Worm (Caenorhabditis elegans) whole organism, young adult: Measurements from ENCODE around the gene T01G5.8.

Experiments used
- C06A6.2 ChIP-seq: fragments of 200-800 bp; sonication (Bioruptor generic); conservative IDR thresholded peaks from 2 replicates; pipeline ENCODE4 v1.3.6; 2022; ENCODE audit warnings: missing genetic modification characterization, missing compliant biosample characterization
- C17E4.6 ChIP-seq: fragments of 200-800 bp; sonication (Bioruptor generic); IDR thresholded peaks from 2 replicates; pipeline ENCODE4 v1.3.6; 2022; ENCODE audit warnings: missing genetic modification reagents, missing genetic modification characterization, missing compliant biosample characterization
- K11D2.4 ChIP-seq: fragments of 200-800 bp; sonication (Bioruptor generic); IDR thresholded peaks from 2 replicates; pipeline ENCODE4 v1.3.6; 2022; ENCODE audit warnings: missing genetic modification reagents, missing genetic modification characterization, missing compliant biosample characterization
- K12H6.12 ChIP-seq: fragments of 200-800 bp; sonication (Bioruptor generic); optimal IDR thresholded peaks from 2 replicates; lab custom pipeline; 2018; ENCODE audit warnings: mild to moderate bottlenecking, missing genetic modification characterization, missing compliant biosample characterization
- T07F8.4 ChIP-seq: sonication (generic microtip); optimal IDR thresholded peaks from 2 replicates; lab custom pipeline; 2016; ENCODE audit warnings: mild to moderate bottlenecking, missing genetic modification characterization, moderate library complexity, missing compliant biosample characterization
- T26A5.8 ChIP-seq: sonication (generic microtip); optimal IDR thresholded peaks from 2 replicates; lab custom pipeline; 2016; ENCODE audit warnings: missing genetic modification characterization, missing compliant biosample characterization
- Y53G8AR.9 ChIP-seq: fragments of 200-800 bp; sonication (Bioruptor generic); conservative IDR thresholded peaks from 2 replicates; pipeline ENCODE4 v1.3.6; 2022; ENCODE audit warnings: missing genetic modification reagents, missing genetic modification characterization, missing compliant biosample characterization
- Y79H2A.3 ChIP-seq: fragments of 200-800 bp; sonication (Bioruptor generic); conservative IDR thresholded peaks from 2 replicates; pipeline ENCODE4 v1.3.6; 2022; ENCODE audit warnings: missing genetic modification reagents, missing genetic modification characterization, missing compliant biosample characterization
- Y95B8A.8 ChIP-seq: fragments of 200-800 bp; sonication (Bioruptor generic); IDR thresholded peaks from 2 replicates; pipeline ENCODE4 v1.3.6; 2022; ENCODE audit warnings: missing genetic modification reagents, missing genetic modification characterization, missing compliant biosample characterization
- ZK185.1 ChIP-seq: sonication (generic microtip); optimal IDR thresholded peaks from 2 replicates; lab custom pipeline; 2016; ENCODE audit warnings: mild to moderate bottlenecking, missing genetic modification characterization, missing compliant biosample characterization; ENCODE audit not compliant: poor library complexity, severe bottlenecking
- atf-7 ChIP-seq: sonication (generic microtip); optimal IDR thresholded peaks from 2 replicates; lab custom pipeline; 2017; ENCODE audit warnings: mild to moderate bottlenecking, missing genetic modification characterization, missing compliant biosample characterization
- attf-3 ChIP-seq: fragments of 200-800 bp; sonication (Bioruptor generic); conservative IDR thresholded peaks from 2 replicates; pipeline ENCODE4 v1.3.6; 2022; ENCODE audit warnings: missing genetic modification reagents, missing genetic modification characterization, missing compliant biosample characterization
- ceh-27 ChIP-seq: fragments of 200-800 bp; sonication (Bioruptor generic); optimal IDR thresholded peaks from 2 replicates; lab custom pipeline; 2018; ENCODE audit warnings: mild to moderate bottlenecking, missing genetic modification characterization, moderate library complexity, missing compliant biosample characterization
- ceh-40 ChIP-seq: fragments of 200-800 bp; sonication (Bioruptor generic); IDR thresholded peaks from 2 replicates; pipeline ENCODE4 v1.3.6; 2022; ENCODE audit warnings: missing genetic modification characterization, missing compliant biosample characterization
- dox-1 ChIP-seq: fragments of 200-800 bp; sonication (Bioruptor generic); IDR thresholded peaks from 2 replicates; pipeline ENCODE4 v1.3.6; 2022; ENCODE audit warnings: missing genetic modification reagents, missing genetic modification characterization, missing compliant biosample characterization
- dpff-1 ChIP-seq: sonication (generic microtip); optimal IDR thresholded peaks from 2 replicates; lab custom pipeline; 2017; ENCODE audit warnings: mild to moderate bottlenecking, missing genetic modification characterization, missing compliant biosample characterization
- dpl-1 ChIP-seq: fragments of 150-350 bp; optimal IDR thresholded peaks from 2 replicates; lab custom pipeline; 2014; ENCODE audit warnings: missing biosample characterization, missing genetic modification reagents, missing genetic modification characterization
- efl-1 ChIP-seq: fragments of 150-350 bp; optimal IDR thresholded peaks from 2 replicates; lab custom pipeline; 2014; ENCODE audit warnings: missing biosample characterization, missing genetic modification reagents, missing genetic modification characterization
- egl-18 ChIP-seq: fragments of 200-800 bp; sonication (Bioruptor generic); IDR thresholded peaks from 2 replicates; pipeline ENCODE4 v1.3.6; 2022; ENCODE audit warnings: missing genetic modification reagents, missing genetic modification characterization, missing compliant biosample characterization
- egrh-3 ChIP-seq: fragments of 200-800 bp; sonication (Bioruptor generic); IDR thresholded peaks from 2 replicates; pipeline ENCODE4 v1.3.6; 2022; ENCODE audit warnings: missing genetic modification reagents, missing genetic modification characterization, missing compliant biosample characterization
- ekl-4 ChIP-seq: fragments of 200-800 bp; sonication (Bioruptor generic); IDR thresholded peaks from 2 replicates; pipeline ENCODE4 v1.3.6; 2022; ENCODE audit warnings: missing genetic modification reagents, missing genetic modification characterization, missing compliant biosample characterization
- fkh-3 ChIP-seq: sonication (generic microtip); optimal IDR thresholded peaks from 2 replicates; lab custom pipeline; 2016; ENCODE audit warnings: mild to moderate bottlenecking, missing genetic modification characterization, missing compliant biosample characterization
- hmg-20 ChIP-seq: fragments of 200-800 bp; sonication (Bioruptor generic); IDR thresholded peaks from 2 replicates; pipeline ENCODE4 v1.3.6; 2022; ENCODE audit warnings: missing genetic modification reagents, missing genetic modification characterization, missing compliant biosample characterization
- hrde-1 ChIP-seq: sonication (generic microtip); optimal IDR thresholded peaks from 2 replicates; lab custom pipeline; 2016; ENCODE audit warnings: missing genetic modification characterization, mild to moderate bottlenecking, missing compliant biosample characterization, moderate library complexity, missing genotype, missing genetic modification reagents, borderline replicate concordance
- lir-1 ChIP-seq: fragments of 200-800 bp; sonication (Bioruptor generic); conservative IDR thresholded peaks from 2 replicates; pipeline ENCODE4 v1.3.6; 2022; ENCODE audit warnings: missing genetic modification reagents, missing genetic modification characterization, missing compliant biosample characterization
- lsy-27 ChIP-seq: sonication (generic microtip); optimal IDR thresholded peaks from 2 replicates; lab custom pipeline; 2017; ENCODE audit warnings: missing genetic modification characterization, mild to moderate bottlenecking, missing compliant biosample characterization, antibody characterized with exemption, missing genotype, borderline replicate concordance; ENCODE audit not compliant: insufficient read depth
- mcd-1 ChIP-seq: fragments of 200-800 bp; sonication (Bioruptor generic); IDR thresholded peaks from 2 replicates; pipeline ENCODE4 v1.3.6; 2022; ENCODE audit warnings: missing genetic modification reagents, missing genetic modification characterization, missing compliant biosample characterization
- mxl-1 ChIP-seq: sonication (generic microtip); optimal IDR thresholded peaks from 2 replicates; lab custom pipeline; 2016; ENCODE audit warnings: missing genetic modification characterization, missing compliant biosample characterization
- nfya-1 ChIP-seq: sonication (generic microtip); optimal IDR thresholded peaks from 2 replicates; lab custom pipeline; 2017; ENCODE audit warnings: antibody characterized with exemption, missing compliant biosample characterization, missing genetic modification characterization, borderline replicate concordance; ENCODE audit not compliant: insufficient read depth
- nhr-80 ChIP-seq: sonication (generic microtip); optimal IDR thresholded peaks from 2 replicates; lab custom pipeline; 2016; ENCODE audit warnings: missing genetic modification characterization, missing compliant biosample characterization
- nhr-90 ChIP-seq: sonication (generic microtip); optimal IDR thresholded peaks from 2 replicates; lab custom pipeline; 2016; ENCODE audit warnings: missing genotype, mild to moderate bottlenecking, missing genetic modification characterization, missing compliant biosample characterization
- pbrm-1 ChIP-seq: fragments of 200-800 bp; sonication (Bioruptor generic); IDR thresholded peaks from 2 replicates; pipeline ENCODE4 v1.3.6; 2022; ENCODE audit warnings: missing genetic modification reagents, missing genetic modification characterization, missing compliant biosample characterization
- rcor-1 ChIP-seq: fragments of 200-800 bp; sonication (Bioruptor generic); IDR thresholded peaks from 2 replicates; pipeline ENCODE4 v1.3.6; 2022; ENCODE audit warnings: missing genetic modification reagents, missing genetic modification characterization, missing compliant biosample characterization
- repo-1 ChIP-seq: sonication (generic microtip); optimal IDR thresholded peaks from 2 replicates; lab custom pipeline; 2017; ENCODE audit warnings: mild to moderate bottlenecking, missing genetic modification characterization, missing compliant biosample characterization
- rpc-1 ChIP-seq, 2 experiments: fragments of 150-350 bp in 1 of 2; sonication (generic microtip) in 1 of 2; optimal IDR thresholded peaks; 2 replicates each; lab custom pipeline; 2014 to 2018; ENCODE audit warnings: missing biosample characterization in 1 of 2, missing genetic modification characterization in 1 of 2, missing genetic modification reagents in 1 of 2, missing genotype in 1 of 2
- sdz-38 ChIP-seq: sonication (generic microtip); optimal IDR thresholded peaks from 2 replicates; lab custom pipeline; 2016; ENCODE audit warnings: missing genotype, missing genetic modification characterization, missing compliant biosample characterization
- snpc-3.4 ChIP-seq: sonication (generic microtip); optimal IDR thresholded peaks from 2 replicates; lab custom pipeline; 2017; ENCODE audit warnings: missing genetic modification characterization, mild to moderate bottlenecking, missing compliant biosample characterization, antibody characterized with exemption, moderate library complexity, missing genotype, missing genetic modification reagents
- somi-1 ChIP-seq: fragments of 200-800 bp; sonication (Bioruptor generic); optimal IDR thresholded peaks from 2 replicates; lab custom pipeline; 2018; ENCODE audit warnings: mild to moderate bottlenecking, missing genetic modification characterization, missing compliant biosample characterization
- sptf-2 ChIP-seq: fragments of 200-800 bp; sonication (Bioruptor generic); optimal IDR thresholded peaks from 2 replicates; lab custom pipeline; 2018; ENCODE audit warnings: mild to moderate bottlenecking, missing genetic modification characterization, missing compliant biosample characterization
- tlf-1 ChIP-seq: fragments of 200-800 bp; sonication (Bioruptor generic); optimal IDR thresholded peaks from 2 replicates; lab custom pipeline; 2018; ENCODE audit warnings: mild to moderate bottlenecking, missing genetic modification characterization, missing compliant biosample characterization
- unc-62 ChIP-seq: fragments of 150-350 bp; optimal IDR thresholded peaks from 2 replicates; lab custom pipeline; 2014; ENCODE audit warnings: missing biosample characterization, missing genetic modification reagents, missing genetic modification characterization
- xnd-1 ChIP-seq: sonication (generic microtip); optimal IDR thresholded peaks from 2 replicates; lab custom pipeline; 2016; ENCODE audit warnings: missing genotype, missing genetic modification reagents, missing genetic modification characterization, missing compliant biosample characterization
- zim-3 ChIP-seq: sonication (generic microtip); optimal IDR thresholded peaks from 2 replicates; lab custom pipeline; 2017; ENCODE audit warnings: mild to moderate bottlenecking, missing genetic modification characterization, moderate library complexity, missing compliant biosample characterization
- ztf-18 ChIP-seq: sonication (generic microtip); optimal IDR thresholded peaks from 2 replicates; lab custom pipeline; 2016; ENCODE audit warnings: missing genotype, mild to moderate bottlenecking, missing genetic modification characterization, missing compliant biosample characterization
- ztf-25 ChIP-seq: fragments of 200-800 bp; sonication (Bioruptor generic); IDR thresholded peaks from 2 replicates; pipeline ENCODE4 v1.3.6; 2022; ENCODE audit warnings: missing genetic modification reagents, missing genetic modification characterization, missing compliant biosample characterization
- ztf-28 ChIP-seq: fragments of 200-800 bp; sonication (Bioruptor generic); IDR thresholded peaks from 2 replicates; pipeline ENCODE4 v1.3.6; 2022; ENCODE audit warnings: missing genetic modification reagents, missing genetic modification characterization, missing compliant biosample characterization
- ztf-3 ChIP-seq: fragments of 200-800 bp; sonication (Bioruptor generic); optimal IDR thresholded peaks from 2 replicates; lab custom pipeline; 2018; ENCODE audit warnings: mild to moderate bottlenecking, missing genetic modification characterization, missing compliant biosample characterization
- ztf-6 ChIP-seq: fragments of 200-800 bp; sonication (Bioruptor generic); IDR thresholded peaks from 2 replicates; pipeline ENCODE4 v1.3.6; 2022; ENCODE audit warnings: missing genetic modification reagents, missing genetic modification characterization, missing compliant biosample characterization

The T01G5.8 gene

DNA sequence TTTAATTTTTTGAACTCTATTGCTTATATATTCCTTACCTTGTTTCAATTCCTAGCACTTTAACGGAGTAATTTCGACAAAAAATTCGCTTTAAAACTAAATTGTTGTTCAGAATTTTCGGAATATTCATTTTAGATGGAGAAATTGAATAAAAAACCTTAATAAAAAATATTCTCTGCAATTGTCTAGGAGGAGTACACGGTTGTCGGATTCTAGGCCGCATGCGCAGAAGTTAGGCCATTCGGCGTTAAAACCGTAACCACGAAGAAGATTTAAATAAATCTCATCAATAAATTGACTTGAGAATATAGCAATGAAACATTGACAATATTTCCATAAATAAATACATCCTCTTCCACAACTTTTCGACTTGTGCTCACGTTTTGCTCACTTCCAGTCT lies 33.8 kb upstream of the T01G5.8 start, which contains the start of the genes C01G10.10 and C01G10.9 (continued):
- TF ChIP-seq mxl-1 (tag; lab: Kevin White, UChicago) (no peak), zim-3 (no peak), rpc-1 (optimal IDR thresholded peaks at IDR 0.05; lab: Kevin White, UChicago) (no peak), rpc-1 (tag; optimal IDR thresholded peaks at IDR 0.05; lab: Kevin White, UChicago) (no peak), T26A5.8 (tag; lab: Kevin White, UChicago) (no peak), ztf-28 (no peak), mcd-1 (GFP tag; lab: Robert Waterston, UW) (peak; percentile 68), Y95B8A.8 (no peak), ZK185.1 (tag; lab: Kevin White, UChicago) (peak; percentile 76), atf-7 (no peak), K12H6.12 (tag; lab: Kevin White, UChicago) (peak; percentile 2), repo-1 (tag; lab: Kevin White, UChicago) (no peak)

ce11 chrV:15083659-15084058 lies 32.4 kb upstream of the T01G5.8 start:
- TF ChIP-seq repo-1 (tag; lab: Kevin White, UChicago) (peak; percentile 71), unc-62 (GFP tag; lab: Kevin White, UChicago) (no peak), somi-1 (GFP tag; lab: Kevin White, UChicago) (no peak), hrde-1 (no peak), attf-3 (GFP tag; lab: Robert Waterston, UW) (no peak), ZK185.1 (tag; lab: Kevin White, UChicago) (peak; percentile 30), dpl-1 (GFP tag; lab: Kevin White, UChicago) (no peak), C17E4.6 (GFP tag; lab: Robert Waterston, UW) (no peak), ztf-6 (GFP tag; lab: Robert Waterston, UW) (no peak), egl-18 (GFP tag; lab: Robert Waterston, UW) (no peak), rcor-1 (GFP tag; lab: Robert Waterston, UW) (no peak), sptf-2 (no peak), lsy-27 (tag; lab: Kevin White, UChicago) (no peak), hmg-20 (GFP tag; lab: Robert Waterston, UW) (no peak), tlf-1 (GFP tag; lab: Kevin White, UChicago) (peak; percentile 55), dox-1 (no peak), Y79H2A.3 (no peak), ceh-27 (GFP tag; lab: Kevin White, UChicago) (no peak), xnd-1 (no peak), Y53G8AR.9 (GFP tag; lab: Robert Waterston, UW) (peak; percentile 55), egrh-3 (no peak), pbrm-1 (GFP tag; lab: Robert Waterston, UW) (no peak), fkh-3 (tag; lab: Kevin White, UChicago) (no peak), ceh-40 (no peak), T07F8.4 (tag; lab: Kevin White, UChicago) (peak; percentile 34), sdz-38 (tag; lab: Kevin White, UChicago) (no peak), ztf-18 (no peak), efl-1 (GFP tag; lab: Kevin White, UChicago) (no peak), ekl-4 (GFP tag; lab: Robert Waterston, UW) (peak; percentile 58), K11D2.4 (no peak), ztf-3 (GFP tag; lab: Kevin White, UChicago) (no peak), dpff-1 (tag; lab: Kevin White, UChicago) (no peak), nfya-1 (no peak), mxl-1 (tag; lab: Kevin White, UChicago) (no peak), nhr-80 (no peak), C06A6.2 (no peak), snpc-3.4 (tag; lab: Kevin White, UChicago) (no peak), nhr-90 (tag; lab: Kevin White, UChicago) (peak; percentile 6), lir-1 (no peak), ztf-25 (GFP tag; lab: Robert Waterston, UW) (no peak)
